Fruit fly (Drosophila melanogaster) whole organism, prepupa: ENCODE measurements around the gene CG34177.

Experiments
- Blimp-1 ChIP-seq: fragments of 200-800 bp; sonication (Bioruptor generic); optimal IDR thresholded peaks from 3 replicates; lab custom pipeline; 2017; ENCODE audit warnings: missing biosample characterization, missing genetic modification characterization, mild to moderate bottlenecking, moderate library complexity, missing genetic modification reagents
- CG11294 ChIP-seq: fragments of 200-800 bp; sonication (Bioruptor generic); IDR thresholded peaks from 2 replicates; pipeline ENCODE4 v1.3.6; 2022; ENCODE audit warnings: missing biosample characterization, missing genetic modification characterization
- CG11762 ChIP-seq: fragments of 200-800 bp; sonication (Bioruptor generic); optimal IDR thresholded peaks from 3 replicates; lab custom pipeline; 2016; ENCODE audit warnings: missing biosample characterization, missing genetic modification characterization; ENCODE audit not compliant: insufficient read depth
- CG11902 ChIP-seq: fragments of 200-800 bp; sonication (Bioruptor generic); optimal IDR thresholded peaks from 3 replicates; lab custom pipeline; 2016; ENCODE audit warnings: missing biosample characterization, missing genetic modification characterization
- CG15336 ChIP-seq: fragments of 200-800 bp; sonication (Bioruptor generic); IDR thresholded peaks from 2 replicates; pipeline ENCODE4 v1.3.6; 2022; ENCODE audit warnings: missing biosample characterization, missing genetic modification characterization
- CG1621 ChIP-seq: fragments of 200-800 bp; sonication (Bioruptor generic); optimal IDR thresholded peaks from 3 replicates; lab custom pipeline; 2018; ENCODE audit warnings: missing biosample characterization, mild to moderate bottlenecking, missing genetic modification characterization
- CG16779 ChIP-seq: fragments of 200-800 bp; sonication (Bioruptor generic); optimal IDR thresholded peaks from 3 replicates; lab custom pipeline; 2017; ENCODE audit warnings: missing biosample characterization, mild to moderate bottlenecking, missing genetic modification characterization
- CG3032 ChIP-seq: fragments of 200-800 bp; optimal IDR thresholded peaks from 2 replicates; lab custom pipeline; 2019; ENCODE audit warnings: missing biosample characterization, mild to moderate bottlenecking, missing genetic modification characterization, moderate library complexity
- CG31627 ChIP-seq: fragments of 200-800 bp; sonication (Bioruptor generic); optimal IDR thresholded peaks from 3 replicates; lab custom pipeline; 2016; ENCODE audit warnings: missing biosample characterization, missing genetic modification characterization
- CG32006 ChIP-seq: fragments of 200-800 bp; sonication (Bioruptor generic); optimal IDR thresholded peaks from 3 replicates; lab custom pipeline; 2017; ENCODE audit warnings: missing biosample characterization, mild to moderate bottlenecking, missing genetic modification characterization
- CG34406 ChIP-seq: fragments of 200-800 bp; sonication (Bioruptor generic); optimal IDR thresholded peaks from 3 replicates; lab custom pipeline; 2016; ENCODE audit warnings: missing biosample characterization, missing genetic modification characterization
- CG3919 ChIP-seq: fragments of 200-800 bp; sonication (Bioruptor generic); optimal IDR thresholded peaks from 3 replicates; lab custom pipeline; 2016; ENCODE audit warnings: missing biosample characterization, missing genetic modification characterization
- CG4318 ChIP-seq: fragments of 200-800 bp; sonication (Bioruptor generic); optimal IDR thresholded peaks from 3 replicates; lab custom pipeline; 2017; ENCODE audit warnings: missing biosample characterization, mild to moderate bottlenecking, missing genetic modification characterization
- CG6276 ChIP-seq: fragments of 200-800 bp; sonication (Bioruptor generic); optimal IDR thresholded peaks from 2 replicates; lab custom pipeline; 2017; ENCODE audit warnings: missing biosample characterization, mild to moderate bottlenecking, missing genetic modification characterization
- CG6792 ChIP-seq: fragments of 200-800 bp; sonication (Bioruptor generic); optimal IDR thresholded peaks from 3 replicates; lab custom pipeline; 2016; ENCODE audit warnings: missing biosample characterization, missing genetic modification characterization
- CG6808 ChIP-seq: fragments of 200-800 bp; sonication (Bioruptor generic); optimal IDR thresholded peaks from 3 replicates; lab custom pipeline; 2017; ENCODE audit warnings: missing biosample characterization, missing genetic modification characterization, mild to moderate bottlenecking, moderate library complexity, missing genetic modification reagents
- CG7368 ChIP-seq: fragments of 200-800 bp; sonication (Bioruptor generic); optimal IDR thresholded peaks from 3 replicates; lab custom pipeline; 2016; ENCODE audit warnings: missing biosample characterization, missing genetic modification characterization
- CG8119 ChIP-seq: fragments of 200-800 bp; sonication (Bioruptor generic); IDR thresholded peaks from 3 replicates; pipeline ENCODE4 v1.3.6; 2022; ENCODE audit warnings: missing biosample characterization, missing genetic modification characterization
- CG8632 ChIP-seq: fragments of 200-800 bp; sonication (Bioruptor generic); optimal IDR thresholded peaks from 3 replicates; lab custom pipeline; 2016; ENCODE audit warnings: missing biosample characterization, missing genetic modification characterization
- Eip75B ChIP-seq: fragments of 200-800 bp; sonication (Bioruptor generic); optimal IDR thresholded peaks from 3 replicates; lab custom pipeline; 2016; ENCODE audit warnings: missing biosample characterization, missing genetic modification characterization
- Eip93F ChIP-seq: fragments of 200-800 bp; sonication (Bioruptor generic); optimal IDR thresholded peaks from 2 replicates; lab custom pipeline; 2016; ENCODE audit warnings: missing biosample characterization, mild to moderate bottlenecking, missing genetic modification characterization
- Ets96B ChIP-seq: fragments of 200-800 bp; optimal IDR thresholded peaks from 2 replicates; lab custom pipeline; 2019; ENCODE audit warnings: missing biosample characterization, mild to moderate bottlenecking, missing genetic modification characterization, moderate library complexity
- Gug ChIP-seq: fragments of 200-800 bp; sonication (Bioruptor generic); IDR thresholded peaks from 2 replicates; pipeline ENCODE4 v1.3.6; 2022; ENCODE audit warnings: missing biosample characterization, missing genetic modification characterization
- Hr38 ChIP-seq: sonication (Bioruptor generic); optimal IDR thresholded peaks from 2 replicates; lab custom pipeline; 2016; ENCODE audit warnings: missing biosample characterization, missing genetic modification characterization
- Hr39 ChIP-seq: fragments of 200-800 bp; sonication (Bioruptor generic); optimal IDR thresholded peaks from 2 replicates; lab custom pipeline; 2016; ENCODE audit warnings: missing biosample characterization, missing genetic modification characterization
- Lpt ChIP-seq: fragments of 200-800 bp; sonication (Bioruptor generic); optimal IDR thresholded peaks from 3 replicates; lab custom pipeline; 2016; ENCODE audit warnings: missing biosample characterization, missing genetic modification characterization
- Met ChIP-seq: fragments of 200-800 bp; sonication (Bioruptor generic); optimal IDR thresholded peaks from 3 replicates; lab custom pipeline; 2016; ENCODE audit warnings: missing biosample characterization, missing genetic modification characterization
- OdsH ChIP-seq: fragments of 200-800 bp; sonication (Bioruptor generic); optimal IDR thresholded peaks from 3 replicates; lab custom pipeline; 2016; ENCODE audit warnings: missing biosample characterization, missing genetic modification characterization
- Smox ChIP-seq: fragments of 200-800 bp; sonication (Bioruptor generic); optimal IDR thresholded peaks from 3 replicates; lab custom pipeline; 2016; ENCODE audit warnings: missing biosample characterization, missing genetic modification characterization
- Sox14 ChIP-seq: fragments of 200-800 bp; sonication (Bioruptor generic); optimal IDR thresholded peaks from 3 replicates; lab custom pipeline; 2016; ENCODE audit warnings: missing biosample characterization, missing genetic modification characterization
- Sox15 ChIP-seq: fragments of 200-800 bp; sonication (Bioruptor generic); optimal IDR thresholded peaks from 3 replicates; lab custom pipeline; 2016; ENCODE audit warnings: missing biosample characterization, missing genetic modification characterization
- achi ChIP-seq: fragments of 200-800 bp; sonication (Bioruptor generic); optimal IDR thresholded peaks from 3 replicates; lab custom pipeline; 2016; ENCODE audit warnings: missing biosample characterization, missing genetic modification characterization
- acj6 ChIP-seq: fragments of 200-800 bp; sonication (Bioruptor generic); optimal IDR thresholded peaks from 3 replicates; lab custom pipeline; 2016; ENCODE audit warnings: missing biosample characterization, missing genetic modification characterization
- cyc ChIP-seq: fragments of 200-800 bp; sonication (Bioruptor generic); optimal IDR thresholded peaks from 3 replicates; lab custom pipeline; 2016; ENCODE audit warnings: missing biosample characterization, missing genetic modification characterization
- dac ChIP-seq: fragments of 200-800 bp; sonication (Bioruptor generic); optimal IDR thresholded peaks from 2 replicates; lab custom pipeline; 2017; ENCODE audit warnings: missing biosample characterization, mild to moderate bottlenecking, missing genetic modification characterization
- dsx ChIP-seq: fragments of 200-800 bp; optimal IDR thresholded peaks from 3 replicates; lab custom pipeline; 2019; ENCODE audit warnings: missing biosample characterization, mild to moderate bottlenecking, missing genetic modification characterization, moderate library complexity; ENCODE audit not compliant: poor library complexity, severe bottlenecking
- eg ChIP-seq: fragments of 200-800 bp; sonication (Bioruptor generic); IDR thresholded peaks from 3 replicates; pipeline ENCODE4 v1.3.6; 2022; ENCODE audit warnings: missing biosample characterization, missing genetic modification characterization
- fd59A ChIP-seq: fragments of 200-800 bp; sonication (Bioruptor generic); optimal IDR thresholded peaks from 2 replicates; lab custom pipeline; 2017; ENCODE audit warnings: missing biosample characterization, mild to moderate bottlenecking, missing genetic modification characterization, missing genetic modification reagents
- fd85E ChIP-seq: fragments of 200-800 bp; sonication (Bioruptor generic); optimal IDR thresholded peaks from 3 replicates; lab custom pipeline; 2016; ENCODE audit warnings: missing biosample characterization, missing genetic modification characterization
- lz ChIP-seq: fragments of 200-800 bp; sonication (Bioruptor generic); optimal IDR thresholded peaks from 3 replicates; lab custom pipeline; 2016; ENCODE audit warnings: missing biosample characterization, missing genetic modification characterization
- net ChIP-seq: fragments of 200-800 bp; sonication (Bioruptor generic); optimal IDR thresholded peaks from 3 replicates; lab custom pipeline; 2016; ENCODE audit warnings: missing biosample characterization, missing genetic modification characterization
- pdm3 ChIP-seq: fragments of 200-800 bp; sonication (Bioruptor generic); optimal IDR thresholded peaks from 3 replicates; lab custom pipeline; 2016; ENCODE audit warnings: missing biosample characterization, missing genetic modification characterization
- salr ChIP-seq, 2 experiments: fragments of 200-800 bp; sonication (Bioruptor generic); optimal IDR thresholded peaks; 3 replicates each; lab custom pipeline; 2016 to 2018; ENCODE audit warnings: missing biosample characterization in 2 of 2, missing genetic modification characterization in 2 of 2, mild to moderate bottlenecking in 1 of 2
- svp ChIP-seq: fragments of 200-800 bp; sonication (Bioruptor generic); peaks from one replicate; lab custom pipeline; 2016; ENCODE audit warnings: missing biosample characterization, missing genetic modification characterization
- topi ChIP-seq: fragments of 200-800 bp; sonication (Bioruptor generic); optimal IDR thresholded peaks from 3 replicates; lab custom pipeline; 2016; ENCODE audit warnings: missing biosample characterization, missing genetic modification characterization
- vri ChIP-seq: fragments of 200-800 bp; sonication (Bioruptor generic); optimal IDR thresholded peaks from 3 replicates; lab custom pipeline; 2016; ENCODE audit warnings: missing biosample characterization, mild to moderate bottlenecking, missing genetic modification characterization

Gene CG34177

dm6 chr2L:4410855-4411254 is 22.9 kb upstream of the CG34177 start, which contains the start of gene CG43055:
Gene CG43055 (plus strand): TSS chr2L:4411155.
- TF ChIP-seq acj6 (GFP tag; lab: Kevin White, UChicago) (no peak), Ets96B (no peak), CG7368 (no peak), dsx (GFP tag; lab: Kevin White, UChicago) (no peak), lz (GFP tag; lab: Kevin White, UChicago) (no peak), CG4318 (GFP tag; lab: Kevin White, UChicago) (no peak), CG32006 (GFP tag; lab: Kevin White, UChicago) (no peak), CG8632 (GFP tag; lab: Kevin White, UChicago) (no peak), CG6792 (no peak), Sox14 (no peak), CG6808 (no peak), fd85E (GFP tag; lab: Kevin White, UChicago) (no peak), Sox15 (no peak), CG31627 (GFP tag; lab: Kevin White, UChicago) (no peak), eg (GFP tag; lab: Robert Waterston, UW) (no peak), OdsH (no peak), pdm3 (GFP tag; lab: Kevin White, UChicago) (no peak), fd59A (GFP tag; lab: Kevin White, UChicago) (no peak), Hr38 (GFP tag; lab: Kevin White, UChicago) (no peak), Hr39 (no peak)
- TF ChIP-seq, all 60 proteins: peak for 0

dm6 chr2L:4414059-4414458 is 19.6 kb upstream of the CG34177 start:
- TF ChIP-seq CG1621 (tag; lab: Kevin White, UChicago), result no peak
- no peak for TF ChIP-seq svp (GFP tag; lab: Kevin White, UChicago)
- TF ChIP-seq Ets96B, result no peak
- TF ChIP-seq fd85E (GFP tag; lab: Kevin White, UChicago), result no peak
- TF ChIP-seq CG11294, result no peak
- TF ChIP-seq Blimp-1 (GFP tag; lab: Kevin White, UChicago), result no peak
- no peak for TF ChIP-seq fd59A (GFP tag; lab: Kevin White, UChicago)
- no peak for TF ChIP-seq Gug (GFP tag; lab: Robert Waterston, UW)
- no peak for TF ChIP-seq CG3032
- no peak for TF ChIP-seq CG11762 (GFP tag; lab: Kevin White, UChicago)
- no peak for TF ChIP-seq cyc (GFP tag; lab: Kevin White, UChicago)
- no peak for TF ChIP-seq eg (GFP tag; lab: Robert Waterston, UW)
- TF ChIP-seq CG11902 (GFP tag; lab: Kevin White, UChicago), result no peak

- TF ChIP-seq CG16779 (tag; lab: Kevin White, UChicago) (no peak), net (GFP tag; lab: Kevin White, UChicago) (peak; percentile 40), Eip75B (GFP tag; lab: Kevin White, UChicago) (peak; percentile 53), topi (GFP tag; lab: Kevin White, UChicago) (peak; percentile 26), eg (GFP tag; lab: Robert Waterston, UW) (peak; percentile 45; the same call in 1 of the 3 replicates), Met (peak; percentile 43), CG6808 (peak; percentile 27), fd85E (GFP tag; lab: Kevin White, UChicago) (no peak), achi (GFP tag; lab: Kevin White, UChicago) (peak; percentile 47), Hr39 (peak; percentile 35), CG4318 (GFP tag; lab: Kevin White, UChicago) (no peak), dac (GFP tag; lab: Kevin White, UChicago) (no peak), Smox (GFP tag; lab: Kevin White, UChicago) (peak; percentile 13), fd59A (GFP tag; lab: Kevin White, UChicago) (peak; percentile 21), CG15336 (peak; percentile 36; the same call in 1 of the 2 replicates), CG6276 (GFP tag; lab: Kevin White, UChicago) (peak; percentile 17), Sox14 (peak; percentile 43), Eip93F (GFP tag; lab: Kevin White, UChicago) (no peak), CG34406 (GFP tag; lab: Kevin White, UChicago) (peak; percentile 18), CG8119 (GFP tag; lab: Robert Waterston, UW) (0 out of 3 replicates have a peak, but pooled peaks have one; percentile 24), salr (GFP tag; optimal IDR thresholded peaks at IDR 0.05; lab: Kevin White, UChicago) (peak in 1 of 2 experiments; percentile 5), Hr38 (GFP tag; lab: Kevin White, UChicago) (no peak), CG6792 (peak; percentile 26), CG3032 (no peak), dsx (GFP tag; lab: Kevin White, UChicago) (peak; percentile 32), CG32006 (GFP tag; lab: Kevin White, UChicago) (peak; percentile 50), CG31627 (GFP tag; lab: Kevin White, UChicago) (peak; percentile 11), CG3919 (peak; percentile 53), pdm3 (GFP tag; lab: Kevin White, UChicago) (peak; percentile 48), Gug (GFP tag; lab: Robert Waterston, UW) (no peak), CG7368 (peak; percentile 33), vri (GFP tag; lab: Kevin White, UChicago) (no peak), Lpt (GFP tag; lab: Kevin White, UChicago) (peak; percentile 23)
These were observed 17.6 kb upstream of the CG34177 start for dm6 chr2L:4416089-4416488.
